Fruit fly (Drosophila melanogaster): ENCODE measurements around the gene RpS4.

Gene RpS4

DNA sequence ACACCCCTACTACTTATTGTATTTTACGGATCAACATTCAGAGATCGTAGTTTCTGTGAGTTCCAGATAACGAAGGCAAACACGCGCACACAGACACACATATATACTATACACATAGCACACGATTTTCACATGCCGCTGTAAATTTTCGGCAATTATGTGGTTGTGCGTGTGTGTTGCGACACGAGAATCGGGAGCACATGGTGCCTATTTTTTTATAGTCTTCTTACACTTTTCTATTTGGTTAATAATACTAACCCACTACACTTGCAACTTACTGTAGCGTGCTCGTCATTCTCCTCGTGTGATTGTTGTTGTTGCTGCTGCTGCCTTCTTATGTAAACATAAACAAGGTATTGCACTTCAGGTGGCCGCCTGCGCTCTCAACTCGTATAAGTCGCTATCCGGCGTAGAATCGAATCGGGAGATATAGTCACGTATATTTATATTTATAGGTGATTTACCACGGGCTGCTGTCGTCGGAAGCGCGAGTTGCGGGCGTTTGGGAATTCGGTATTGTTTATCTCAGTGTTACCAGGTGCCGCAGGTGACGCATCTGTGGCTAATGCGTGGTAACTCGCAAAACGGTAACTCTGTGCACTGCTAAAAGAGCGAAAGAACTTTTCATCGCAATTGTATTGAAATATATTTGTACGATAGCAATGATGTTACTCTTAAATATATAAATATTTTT lies 19.2 kb upstream of the RpS4 start, which contains the start of gene Adk2:
Gene Adk2, minus strand, starts transcription at position 529 of the 694 bp plus-strand sequence.
- no peak for TF ChIP-seq Myc (optimal IDR thresholded peaks at IDR 0.05)
- TF ChIP-seq psq (optimal IDR thresholded peaks at IDR 0.05), result no peak
- no peak for TF ChIP-seq ttk (optimal IDR thresholded peaks at IDR 0.05)
- TF ChIP-seq h (optimal IDR thresholded peaks at IDR 0.05), result no peak
- no peak for TF ChIP-seq Sin3A (optimal IDR thresholded peaks at IDR 0.05)
- TF ChIP-seq insv (optimal IDR thresholded peaks at IDR 0.05), result no peak

- TF ChIP-seq h (optimal IDR thresholded peaks at IDR 0.05), result no peak
Observed at dm6 chr3L:13022854-13023560, 18.5 kb upstream of the RpS4 start, which contains the start of gene RpS12. Gene RpS12, plus strand, starts transcription at chr3L:13023352.

DNA sequence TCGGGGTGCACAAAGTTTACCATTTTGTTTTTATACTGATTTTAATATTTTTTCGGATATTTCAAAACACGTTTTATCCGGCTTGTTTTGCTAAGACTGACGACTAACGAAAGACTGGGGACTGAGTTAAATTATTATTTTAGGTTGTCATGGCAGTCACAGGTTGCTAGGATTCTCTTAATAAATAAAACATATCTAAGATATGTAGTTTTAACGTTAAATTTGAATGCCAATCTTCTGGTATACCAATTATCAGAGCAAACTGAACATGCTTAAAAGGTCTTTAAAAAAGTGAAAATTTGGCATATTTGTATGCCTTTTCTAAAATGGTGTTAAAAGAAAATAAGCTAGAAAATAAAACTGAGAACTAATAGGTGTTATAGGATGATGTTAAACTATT lies 15.2 kb upstream of the RpS4 start, which contains the start of gene Zmynd10:
Gene Zmynd10, minus strand, starts transcription at position 101 of the 400 bp plus-strand sequence.
- TF ChIP-seq insv (optimal IDR thresholded peaks at IDR 0.05) (no peak), Sin3A (optimal IDR thresholded peaks at IDR 0.05) (no peak), h (optimal IDR thresholded peaks at IDR 0.05) (no peak), Myc (optimal IDR thresholded peaks at IDR 0.05) (no peak), ttk (optimal IDR thresholded peaks at IDR 0.05) (no peak), psq (optimal IDR thresholded peaks at IDR 0.05) (no peak)

DNA sequence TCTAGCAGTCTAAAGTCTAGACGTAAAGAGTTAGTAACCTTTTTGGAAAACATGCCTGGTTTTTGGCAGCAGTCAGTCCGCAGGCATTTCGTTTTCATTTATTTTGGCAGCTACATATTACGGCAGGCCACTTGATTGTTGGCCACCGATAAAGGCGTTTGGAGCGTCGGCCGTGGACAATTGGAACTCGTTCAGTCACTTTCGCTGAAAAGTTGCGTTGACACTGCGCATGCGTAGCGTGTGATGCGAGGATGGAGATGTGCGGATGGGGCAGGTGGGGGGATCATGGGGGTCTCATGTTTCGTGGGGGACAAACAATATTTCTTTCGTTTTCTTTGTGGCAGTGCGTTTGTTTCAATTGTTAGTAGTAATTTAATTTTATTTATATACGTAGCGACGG lies 14.7 kb upstream of the RpS4 start:
- TF ChIP-seq ttk (optimal IDR thresholded peaks at IDR 0.05), result no peak
- TF ChIP-seq Myc (optimal IDR thresholded peaks at IDR 0.05), result no peak
- no peak for TF ChIP-seq psq (optimal IDR thresholded peaks at IDR 0.05)
- TF ChIP-seq Sin3A (optimal IDR thresholded peaks at IDR 0.05), result no peak
- TF ChIP-seq insv (optimal IDR thresholded peaks at IDR 0.05), result no peak
- TF ChIP-seq h (optimal IDR thresholded peaks at IDR 0.05), result no peak

dm6 chr3L:13027333-13027732 lies 14.2 kb upstream of the RpS4 start:
- TF ChIP-seq h (optimal IDR thresholded peaks at IDR 0.05) (no peak), psq (optimal IDR thresholded peaks at IDR 0.05) (no peak), insv (optimal IDR thresholded peaks at IDR 0.05) (no peak), ttk (optimal IDR thresholded peaks at IDR 0.05) (no peak), Sin3A (optimal IDR thresholded peaks at IDR 0.05) (no peak), Myc (optimal IDR thresholded peaks at IDR 0.05) (no peak)

- TF ChIP-seq Sin3A (optimal IDR thresholded peaks at IDR 0.05) (no peak), psq (optimal IDR thresholded peaks at IDR 0.05) (no peak), Myc (optimal IDR thresholded peaks at IDR 0.05) (no peak), ttk (optimal IDR thresholded peaks at IDR 0.05) (no peak), insv (optimal IDR thresholded peaks at IDR 0.05) (no peak), h (optimal IDR thresholded peaks at IDR 0.05) (no peak)
Observed at dm6 chr3L:13028740-13029139, 12.8 kb upstream of the RpS4 start, which contains the start of gene CG17672. Gene CG17672, plus strand, starts transcription at chr3L:13028962.

- TF ChIP-seq insv (optimal IDR thresholded peaks at IDR 0.05) (no peak), h (optimal IDR thresholded peaks at IDR 0.05) (no peak), Myc (optimal IDR thresholded peaks at IDR 0.05) (no peak), ttk (optimal IDR thresholded peaks at IDR 0.05) (no peak), psq (optimal IDR thresholded peaks at IDR 0.05) (no peak), Sin3A (optimal IDR thresholded peaks at IDR 0.05) (no peak)
Observed at dm6 chr3L:13030055-13030634, 11.4 kb upstream of the RpS4 start.

- TF ChIP-seq psq (optimal IDR thresholded peaks at IDR 0.05), result no peak
- no peak for TF ChIP-seq h (optimal IDR thresholded peaks at IDR 0.05)
- TF ChIP-seq ttk (optimal IDR thresholded peaks at IDR 0.05), result no peak
- TF ChIP-seq insv (optimal IDR thresholded peaks at IDR 0.05), result no peak
- no peak for TF ChIP-seq Sin3A (optimal IDR thresholded peaks at IDR 0.05)
- no peak for TF ChIP-seq Myc (optimal IDR thresholded peaks at IDR 0.05)
Observed at dm6 chr3L:13031326-13031725, 10.2 kb upstream of the RpS4 start.

DNA sequence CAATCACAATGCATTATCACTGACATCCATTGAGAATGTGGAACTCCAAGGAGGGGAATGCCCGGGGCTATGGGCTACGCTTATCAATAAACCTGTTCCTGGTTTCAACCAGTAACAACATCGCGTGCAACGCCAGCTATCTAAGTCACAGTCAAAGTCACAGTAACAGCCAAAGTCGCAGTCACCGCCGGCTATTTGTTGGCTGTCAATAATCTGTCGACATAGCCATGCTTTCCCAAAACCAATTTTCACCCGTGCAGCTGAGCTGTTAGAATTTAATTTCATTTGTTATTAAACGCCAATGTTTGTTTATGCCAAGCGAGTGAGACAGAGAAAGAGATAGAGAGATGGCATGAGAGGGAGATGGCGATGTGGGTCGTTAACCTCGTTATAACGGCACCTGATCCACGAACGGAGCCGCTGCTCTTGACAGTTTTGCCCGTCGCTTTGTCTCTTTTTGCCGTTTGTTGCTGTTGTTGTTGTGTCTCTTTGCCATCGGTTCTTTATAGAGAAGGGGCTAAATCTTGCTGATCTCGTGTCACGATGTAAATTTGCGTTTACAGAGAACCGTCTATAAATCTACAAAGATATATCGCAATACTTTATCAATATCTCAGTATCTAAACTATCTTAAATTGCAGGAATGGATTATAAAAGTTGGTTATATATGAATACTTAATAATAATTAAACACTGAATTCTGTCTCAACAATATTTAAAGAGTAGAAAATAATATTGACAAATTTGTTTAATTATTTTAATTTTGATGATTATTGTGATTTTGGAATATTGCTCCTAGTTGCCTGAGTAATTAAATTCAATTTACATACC lies 9.3 kb upstream of the RpS4 start:
- TF ChIP-seq insv (optimal IDR thresholded peaks at IDR 0.05), result no peak
- TF ChIP-seq psq (optimal IDR thresholded peaks at IDR 0.05), result no peak
- no peak for TF ChIP-seq ttk (optimal IDR thresholded peaks at IDR 0.05)
- no peak for TF ChIP-seq Myc (optimal IDR thresholded peaks at IDR 0.05)
- TF ChIP-seq Sin3A (optimal IDR thresholded peaks at IDR 0.05), result no peak
- TF ChIP-seq h (optimal IDR thresholded peaks at IDR 0.05), result no peak

dm6 chr3L:13032915-13033282 lies 8.7 kb upstream of the RpS4 start:
- no peak for TF ChIP-seq Sin3A (optimal IDR thresholded peaks at IDR 0.05)

DNA sequence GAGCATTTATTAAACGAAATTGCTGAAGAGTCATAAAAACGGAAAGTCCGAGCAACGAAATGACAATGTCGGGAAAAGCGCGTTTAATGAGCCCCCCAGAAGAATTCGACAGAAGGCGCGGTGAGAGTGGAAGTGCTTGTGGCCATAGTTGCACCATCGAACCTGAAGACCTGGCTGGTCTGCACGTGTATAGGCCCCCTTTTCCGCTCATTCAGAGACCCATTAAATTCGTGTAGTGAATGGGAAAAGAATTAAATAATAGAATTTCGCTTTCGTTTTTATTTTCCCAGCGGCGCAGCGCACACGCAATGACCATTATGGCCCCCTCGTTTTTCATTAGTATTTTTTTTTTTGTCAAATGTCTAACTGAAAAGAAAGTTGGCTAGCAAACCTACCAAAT lies 8.2 kb upstream of the RpS4 start:
- TF ChIP-seq Myc (optimal IDR thresholded peaks at IDR 0.05) (no peak), Sin3A (optimal IDR thresholded peaks at IDR 0.05) (no peak), psq (optimal IDR thresholded peaks at IDR 0.05) (no peak), ttk (optimal IDR thresholded peaks at IDR 0.05) (no peak)
